Worm (Caenorhabditis elegans) whole organism, midembryonic: Measurements from ENCODE around the gene F16H6.9.

Source experiments
- cog-1 ChIP-seq: sonication (generic microtip); optimal IDR thresholded peaks from 2 replicates; lab custom pipeline; 2016; ENCODE audit warnings: missing genetic modification characterization, missing compliant biosample characterization
- klf-2 ChIP-seq: fragments of 200-800 bp; sonication (Bioruptor generic); conservative IDR thresholded peaks from 2 replicates; pipeline ENCODE4 v1.3.6; 2022; ENCODE audit warnings: missing genetic modification reagents, missing genetic modification characterization, missing compliant biosample characterization
- med-1 ChIP-seq: sonication (generic microtip); optimal IDR thresholded peaks from 2 replicates; lab custom pipeline; 2017; ENCODE audit warnings: missing genetic modification characterization, mild to moderate bottlenecking, missing compliant biosample characterization, antibody characterized with exemption, missing genetic modification reagents; ENCODE audit not compliant: insufficient read depth
- ref-1 ChIP-seq: fragments of 200-800 bp; sonication (Bioruptor generic); conservative IDR thresholded peaks from 2 replicates; pipeline ENCODE4 v1.3.6; 2022; ENCODE audit warnings: missing genetic modification reagents, missing genetic modification characterization, missing compliant biosample characterization
- tab-1 ChIP-seq: fragments of 200-800 bp; sonication (Bioruptor generic); IDR thresholded peaks from 2 replicates; pipeline ENCODE4 v1.3.6; 2022; ENCODE audit warnings: missing genetic modification characterization, missing compliant biosample characterization
- ztf-23 ChIP-seq: fragments of 200-800 bp; sonication (Bioruptor generic); IDR thresholded peaks from 2 replicates; pipeline ENCODE4 v1.3.6; 2022; ENCODE audit warnings: missing genetic modification reagents, missing genetic modification characterization, missing compliant biosample characterization
- ztf-29 ChIP-seq: fragments of 200-800 bp; sonication (Bioruptor generic); IDR thresholded peaks from 2 replicates; pipeline ENCODE4 v1.3.6; 2022; ENCODE audit warnings: missing genetic modification reagents, missing genetic modification characterization, missing compliant biosample characterization

- TF ChIP-seq med-1 (GFP tag; lab: Kevin White, UChicago) = no peak
- no peak for TF ChIP-seq ztf-23 (GFP tag; lab: Robert Waterston, UW)
- TF ChIP-seq tab-1 (GFP tag; lab: Robert Waterston, UW) = no peak
- TF ChIP-seq klf-2 (GFP tag; lab: Robert Waterston, UW) = no peak
- TF ChIP-seq cog-1 (tag; lab: Kevin White, UChicago) = no peak
- TF ChIP-seq ref-1 (GFP tag; lab: Robert Waterston, UW) = no peak
- TF ChIP-seq ztf-29 (GFP tag; lab: Robert Waterston, UW) = no peak
These were observed 26.3 kb downstream of the F16H6.9 start for ce11 chrV:18243227-18243626.
